Worm (Caenorhabditis elegans): Measurements from ENCODE around the gene H20J04.6.

DNA sequence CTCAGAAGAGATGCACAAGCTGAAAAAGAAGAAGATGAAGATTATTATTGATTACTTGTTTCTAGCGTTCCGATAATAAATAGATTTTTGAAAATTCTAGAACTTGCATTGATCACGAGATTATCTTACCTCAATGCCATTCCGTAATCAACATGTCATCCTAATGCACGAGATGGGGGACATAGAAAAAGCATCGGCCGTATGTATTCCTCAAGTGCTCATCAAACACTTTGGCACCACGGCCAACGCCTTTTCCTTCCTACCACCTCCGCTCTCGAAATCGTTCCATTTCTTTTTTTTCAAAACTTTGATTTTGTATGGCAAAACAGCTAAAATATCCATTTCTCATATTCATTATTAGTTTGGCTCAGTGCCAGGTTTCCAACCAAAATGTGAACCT, 35.7 kb downstream of the H20J04.6 start, which contains the start of gene lat-2:
- TF ChIP-seq blmp-1 (tag; optimal IDR thresholded peaks at IDR 0.05) (no peak), nhr-237 (tag; optimal IDR thresholded peaks at IDR 0.05) (no peak), unc-62 (GFP tag; optimal IDR thresholded peaks at IDR 0.05) (no peak), nhr-76 (tag; optimal IDR thresholded peaks at IDR 0.05) (no peak), nhr-12 (tag; optimal IDR thresholded peaks at IDR 0.05) (no peak), pha-4 (tag; optimal IDR thresholded peaks at IDR 0.05) (no peak), lsy-2 (tag; optimal IDR thresholded peaks at IDR 0.05) (no peak), snpc-4 (tag; optimal IDR thresholded peaks at IDR 0.05) (no peak), ceh-39 (tag; optimal IDR thresholded peaks at IDR 0.05) (no peak), ces-1 (GFP tag; optimal IDR thresholded peaks at IDR 0.05) (no peak), cnd-1 (tag; optimal IDR thresholded peaks at IDR 0.05) (no peak), mab-5 (tag; optimal IDR thresholded peaks at IDR 0.05) (no peak), elt-3 (tag; optimal IDR thresholded peaks at IDR 0.05) (no peak)

All from whole organism, mixed stage, embryonic.